Worm (Caenorhabditis elegans) whole organism, L1 larva: ENCODE results near the gene him-3.

Experiments used
- C04F5.9 ChIP-seq: sonication (generic microtip); optimal IDR thresholded peaks from 2 replicates; lab custom pipeline; 2016; ENCODE audit warnings: missing genetic modification characterization, missing compliant biosample characterization
- C16A3.4 ChIP-seq: fragments of 150-350 bp; optimal IDR thresholded peaks from 2 replicates; lab custom pipeline; 2014; ENCODE audit warnings: missing biosample characterization, missing genetic modification characterization
- aha-1 ChIP-seq: fragments of 150-350 bp; optimal IDR thresholded peaks from 2 replicates; lab custom pipeline; 2014; ENCODE audit warnings: missing biosample characterization, missing genetic modification characterization
- aly-2 ChIP-seq: fragments of 150-350 bp; optimal IDR thresholded peaks from 2 replicates; lab custom pipeline; 2014; ENCODE audit warnings: missing biosample characterization, missing genetic modification characterization
- blmp-1 ChIP-seq: fragments of 150-350 bp; optimal IDR thresholded peaks from 2 replicates; lab custom pipeline; 2014; ENCODE audit warnings: missing biosample characterization, missing genetic modification characterization
- ceh-8 ChIP-seq: fragments of 200-800 bp; sonication (Bioruptor generic); optimal IDR thresholded peaks from 2 replicates; lab custom pipeline; 2018; ENCODE audit warnings: mild to moderate bottlenecking, missing genetic modification characterization, moderate library complexity, missing compliant biosample characterization
- ceh-88 ChIP-seq: fragments of 200-800 bp; sonication (Bioruptor generic); IDR thresholded peaks from 2 replicates; pipeline ENCODE4 v1.3.6; 2022; ENCODE audit warnings: missing genetic modification characterization, missing compliant biosample characterization
- dpl-1 ChIP-seq, 3 experiments: fragments of 150-350 bp in 2 of 3; sonication (generic microtip) in 1 of 3; optimal IDR thresholded peaks; 2 replicates each; lab custom pipeline; 2014 to 2017; ENCODE audit warnings: missing biosample characterization in 3 of 3, missing genetic modification characterization in 3 of 3, missing genetic modification reagents in 3 of 3
- efl-1 ChIP-seq, 4 experiments: fragments of 150-350 bp; optimal IDR thresholded peaks in 3 of 4; peaks in 1 of 4; 1 replicate in 1 of 4; 2 replicates in 3 of 4; lab custom pipeline; 2014; ENCODE audit warnings: missing biosample characterization in 2 of 4, missing genetic modification characterization in 2 of 4, missing genetic modification reagents in 2 of 4
- egl-13 ChIP-seq: sonication (generic microtip); optimal IDR thresholded peaks from 2 replicates; lab custom pipeline; 2016; ENCODE audit warnings: missing genotype, missing genetic modification reagents, missing genetic modification characterization, missing compliant biosample characterization
- egl-27 ChIP-seq, 2 experiments: fragments of 150-350 bp in 1 of 2; sonication (generic microtip); optimal IDR thresholded peaks; 3 replicates each; lab custom pipeline; 2017 to 2018; ENCODE audit warnings: missing biosample characterization in 2 of 2, missing genetic modification characterization in 2 of 2, missing genetic modification reagents in 2 of 2
- elt-2 ChIP-seq: sonication (generic microtip); optimal IDR thresholded peaks from 2 replicates; lab custom pipeline; 2016; ENCODE audit warnings: missing genetic modification characterization, mild to moderate bottlenecking, inconsistent platforms, missing compliant biosample characterization, missing genetic modification reagents
- elt-3 ChIP-seq, 6 experiments: fragments of 150-350 bp in 1 of 6; sonication (generic microtip); optimal IDR thresholded peaks; 2 replicates each; lab custom pipeline; 2017 to 2018; ENCODE audit warnings: missing biosample characterization in 6 of 6, missing genetic modification characterization in 6 of 6, inconsistent platforms in 1 of 6
- ets-5 ChIP-seq: fragments of 200-800 bp; sonication (Bioruptor generic); IDR thresholded peaks from 2 replicates; pipeline ENCODE4 v1.3.6; 2022; ENCODE audit warnings: missing genetic modification characterization, missing compliant biosample characterization
- fkh-10 ChIP-seq: sonication (generic microtip); optimal IDR thresholded peaks from 2 replicates; lab custom pipeline; 2017; ENCODE audit warnings: missing biosample characterization, missing genetic modification reagents, missing genetic modification characterization
- grh-1 ChIP-seq: fragments of 200-800 bp; sonication (Bioruptor generic); IDR thresholded peaks from 2 replicates; pipeline ENCODE4 v1.3.6; 2022; ENCODE audit warnings: missing genetic modification reagents, missing genetic modification characterization, missing compliant biosample characterization
- hlh-4 ChIP-seq: sonication (generic microtip); optimal IDR thresholded peaks from 2 replicates; lab custom pipeline; 2016; ENCODE audit warnings: mild to moderate bottlenecking, missing genetic modification characterization, missing compliant biosample characterization
- hpl-2 ChIP-seq: fragments of 150-350 bp; optimal IDR thresholded peaks from 2 replicates; lab custom pipeline; 2014; ENCODE audit warnings: missing biosample characterization, missing genetic modification reagents, missing genetic modification characterization
- isw-1 ChIP-seq: fragments of 200-800 bp; sonication (Bioruptor generic); IDR thresholded peaks from 2 replicates; pipeline ENCODE4 v1.3.6; 2022; ENCODE audit warnings: missing genetic modification characterization, missing compliant biosample characterization
- jun-1 ChIP-seq: fragments of 150-350 bp; optimal IDR thresholded peaks from 2 replicates; lab custom pipeline; 2014; ENCODE audit warnings: missing biosample characterization, missing genetic modification reagents, missing genetic modification characterization
- lin-14 ChIP-seq: fragments of 200-800 bp; sonication (Bioruptor generic); optimal IDR thresholded peaks from 2 replicates; lab custom pipeline; 2018; ENCODE audit warnings: mild to moderate bottlenecking, missing genetic modification characterization, moderate library complexity, missing compliant biosample characterization
- lin-35 ChIP-seq, 2 experiments: fragments of 150-350 bp; optimal IDR thresholded peaks; 2 replicates each; lab custom pipeline; 2014; ENCODE audit warnings: missing biosample characterization in 2 of 2, missing genetic modification characterization in 2 of 2, missing genetic modification reagents in 2 of 2
- lin-39 ChIP-seq: fragments of 150-350 bp; optimal IDR thresholded peaks from 2 replicates; lab custom pipeline; 2014; ENCODE audit warnings: missing biosample characterization, missing genetic modification reagents, missing genetic modification characterization
- lir-3 ChIP-seq: sonication (generic microtip); optimal IDR thresholded peaks from 2 replicates; lab custom pipeline; 2016; ENCODE audit warnings: mild to moderate bottlenecking, missing genetic modification characterization, moderate library complexity, missing compliant biosample characterization; ENCODE audit not compliant: poor library complexity
- lsy-2 ChIP-seq, 2 experiments: fragments of 150-350 bp; optimal IDR thresholded peaks; 2 replicates each; lab custom pipeline; 2014; ENCODE audit warnings: missing biosample characterization in 2 of 2, missing genetic modification characterization in 2 of 2
- mab-9 ChIP-seq: fragments of 200-800 bp; sonication (Bioruptor generic); IDR thresholded peaks from 2 replicates; pipeline ENCODE4 v1.3.6; 2022; ENCODE audit warnings: missing genetic modification reagents, missing genetic modification characterization, missing compliant biosample characterization
- mdl-1 ChIP-seq, 2 experiments: fragments of 150-350 bp; optimal IDR thresholded peaks; 2 replicates each; lab custom pipeline; 2014 to 2017; ENCODE audit warnings: missing biosample characterization in 2 of 2, missing genetic modification characterization in 2 of 2, inconsistent platforms in 1 of 2
- mef-2 ChIP-seq: fragments of 150-350 bp; optimal IDR thresholded peaks from 2 replicates; lab custom pipeline; 2014; ENCODE audit warnings: missing biosample characterization, missing genetic modification characterization
- mep-1 ChIP-seq: fragments of 150-350 bp; optimal IDR thresholded peaks from 2 replicates; lab custom pipeline; 2014; ENCODE audit warnings: missing biosample characterization, missing genetic modification characterization
- nhr-12 ChIP-seq: sonication (generic microtip); optimal IDR thresholded peaks from 2 replicates; lab custom pipeline; 2017; ENCODE audit warnings: missing biosample characterization, missing genetic modification characterization
- nhr-19 ChIP-seq: fragments of 200-800 bp; sonication (Bioruptor generic); conservative IDR thresholded peaks from 2 replicates; pipeline ENCODE4 v1.3.6; 2022; ENCODE audit warnings: missing genetic modification characterization, missing compliant biosample characterization
- nhr-20 ChIP-seq: sonication (generic microtip); optimal IDR thresholded peaks from 2 replicates; lab custom pipeline; 2016; ENCODE audit warnings: mild to moderate bottlenecking, missing genetic modification characterization, missing compliant biosample characterization
- nhr-237 ChIP-seq: fragments of 150-350 bp; optimal IDR thresholded peaks from 2 replicates; lab custom pipeline; 2014; ENCODE audit warnings: missing biosample characterization, missing genetic modification characterization
- nhr-28 ChIP-seq: fragments of 150-350 bp; optimal IDR thresholded peaks from 2 replicates; lab custom pipeline; 2014; ENCODE audit warnings: missing biosample characterization, missing genetic modification characterization
- nhr-47 ChIP-seq: sonication (generic microtip); optimal IDR thresholded peaks from 2 replicates; lab custom pipeline; 2016; ENCODE audit warnings: mild to moderate bottlenecking, missing genetic modification characterization, moderate library complexity, missing compliant biosample characterization
- nhr-71 ChIP-seq: sonication (generic microtip); optimal IDR thresholded peaks from 2 replicates; lab custom pipeline; 2016; ENCODE audit warnings: mild to moderate bottlenecking, missing genetic modification characterization, moderate library complexity, missing compliant biosample characterization
- nhr-77 ChIP-seq: fragments of 150-350 bp; optimal IDR thresholded peaks from 2 replicates; lab custom pipeline; 2014; ENCODE audit warnings: missing biosample characterization, missing genetic modification characterization
- nhr-84 ChIP-seq: sonication (generic microtip); optimal IDR thresholded peaks from 2 replicates; lab custom pipeline; 2017; ENCODE audit warnings: missing biosample characterization, missing genetic modification characterization
- nhr-85 ChIP-seq: sonication (generic microtip); peaks from one replicate; lab custom pipeline; 2016; ENCODE audit warnings: missing genetic modification characterization, inconsistent platforms, missing compliant biosample characterization
- nhr-90 ChIP-seq: sonication (generic microtip); optimal IDR thresholded peaks from 2 replicates; lab custom pipeline; 2016; ENCODE audit warnings: mild to moderate bottlenecking, missing genetic modification characterization, missing compliant biosample characterization; ENCODE audit not compliant: poor library complexity
- pax-3 ChIP-seq: fragments of 200-800 bp; sonication (Bioruptor generic); optimal IDR thresholded peaks from 2 replicates; lab custom pipeline; 2018; ENCODE audit warnings: mild to moderate bottlenecking, missing genetic modification characterization, moderate library complexity, missing compliant biosample characterization
- snpc-4 ChIP-seq: fragments of 150-350 bp; optimal IDR thresholded peaks from 2 replicates; lab custom pipeline; 2014; ENCODE audit warnings: missing biosample characterization, missing genetic modification characterization
- snu-23 ChIP-seq: sonication (generic microtip); optimal IDR thresholded peaks from 2 replicates; lab custom pipeline; 2016; ENCODE audit warnings: missing genetic modification characterization, missing compliant biosample characterization
- tbx-2 ChIP-seq: sonication (generic microtip); optimal IDR thresholded peaks from 2 replicates; lab custom pipeline; 2016; ENCODE audit warnings: missing genetic modification characterization, missing compliant biosample characterization
- unc-130 ChIP-seq: fragments of 150-350 bp; optimal IDR thresholded peaks from 2 replicates; lab custom pipeline; 2017; ENCODE audit warnings: missing biosample characterization, missing genetic modification characterization, inconsistent platforms
- unc-62 ChIP-seq: fragments of 150-350 bp; optimal IDR thresholded peaks from 2 replicates; lab custom pipeline; 2014; ENCODE audit warnings: missing biosample characterization, missing genetic modification reagents, missing genetic modification characterization
- unc-86 ChIP-seq: sonication (generic microtip); optimal IDR thresholded peaks from 2 replicates; lab custom pipeline; 2016; ENCODE audit warnings: missing genetic modification characterization, missing compliant biosample characterization
- unc-98 ChIP-seq: fragments of 200-800 bp; sonication (Bioruptor generic); IDR thresholded peaks from 2 replicates; pipeline ENCODE4 v1.3.6; 2022; ENCODE audit warnings: missing genetic modification characterization, missing compliant biosample characterization
- vab-15 ChIP-seq: sonication (generic microtip); optimal IDR thresholded peaks from 2 replicates; lab custom pipeline; 2017; ENCODE audit warnings: missing genotype, mild to moderate bottlenecking, missing genetic modification characterization, missing compliant biosample characterization
- zip-4 ChIP-seq: fragments of 200-800 bp; sonication (Bioruptor generic); optimal IDR thresholded peaks from 2 replicates; lab custom pipeline; 2018; ENCODE audit warnings: mild to moderate bottlenecking, missing genetic modification characterization, moderate library complexity, missing compliant biosample characterization

him-3 gene

ce11 chrIV:7018623-7019022 is 41.3 kb downstream of the him-3 start:
- TF ChIP-seq lin-14 (GFP tag; lab: Kevin White, UChicago) (peak; percentile 36), fkh-10 (GFP tag; lab: Kevin White, UChicago) (peak; percentile 94), snu-23 (GFP tag; lab: Kevin White, UChicago) (no peak), blmp-1 (no peak)

- peak in 2 of 6 experiments; percentile 37 to 83 for TF ChIP-seq elt-3 (tag; optimal IDR thresholded peaks at IDR 0.05; lab: Kevin White, UChicago)
- peak; percentile 43 for TF ChIP-seq unc-130 (tag; lab: Kevin White, UChicago)
- peak; percentile 66 for TF ChIP-seq nhr-71 (tag; lab: Kevin White, UChicago)
- peak in 1 of 2 experiments; percentile 41 for TF ChIP-seq mdl-1 (tag; optimal IDR thresholded peaks at IDR 0.05; lab: Kevin White, UChicago)
- peak; percentile 60 for TF ChIP-seq lin-14 (GFP tag; lab: Kevin White, UChicago)
- peak; percentile 17 for TF ChIP-seq mep-1
- TF ChIP-seq snu-23 (GFP tag; lab: Kevin White, UChicago), result peak; percentile 47
- TF ChIP-seq unc-86 (tag; lab: Kevin White, UChicago), result no peak
- no peak for TF ChIP-seq hpl-2 (GFP tag; lab: Kevin White, UChicago)
- TF ChIP-seq unc-62 (GFP tag; lab: Kevin White, UChicago), result no peak
- TF ChIP-seq efl-1 (optimal IDR thresholded peaks at IDR 0.05; lab: Kevin White, UChicago), result no peak
- TF ChIP-seq efl-1 (GFP tag; optimal IDR thresholded peaks at IDR 0.05 in 1 of 2; lab: Kevin White, UChicago), result peak in 1 of 2 experiments; percentile 65
- no peak for TF ChIP-seq jun-1 (tag; lab: Kevin White, UChicago)
- no peak for TF ChIP-seq nhr-84
- no peak for TF ChIP-seq aha-1 (tag; lab: Kevin White, UChicago)
- TF ChIP-seq dpl-1 (GFP tag; optimal IDR thresholded peaks at IDR 0.05; lab: Kevin White, UChicago), result peak in 1 of 3 experiments; percentile 28
- no peak for TF ChIP-seq ets-5 (GFP tag; lab: Robert Waterston, UW)
- no peak for TF ChIP-seq grh-1 (GFP tag; lab: Robert Waterston, UW)
- TF ChIP-seq elt-2 (tag; lab: Kevin White, UChicago), result peak; percentile 80
- no peak for TF ChIP-seq unc-98
- TF ChIP-seq nhr-237 (tag; lab: Kevin White, UChicago), result no peak
- TF ChIP-seq mef-2 (tag; lab: Kevin White, UChicago), result no peak
- TF ChIP-seq ceh-8, result no peak
- no peak for TF ChIP-seq C04F5.9 (tag; lab: Kevin White, UChicago)
- TF ChIP-seq nhr-20, result peak; percentile 59
- TF ChIP-seq nhr-28 (tag; lab: Kevin White, UChicago), result no peak
- TF ChIP-seq isw-1 (GFP tag; lab: Robert Waterston, UW), result no peak
- peak; percentile 65 for TF ChIP-seq blmp-1
- TF ChIP-seq vab-15 (tag; lab: Kevin White, UChicago), result no peak
- TF ChIP-seq fkh-10 (GFP tag; lab: Kevin White, UChicago), result no peak
- TF ChIP-seq nhr-19 (GFP tag; lab: Robert Waterston, UW), result peak; percentile 22; the same call in 1 of the 2 replicates
- no peak for TF ChIP-seq aly-2 (tag; lab: Kevin White, UChicago)
- TF ChIP-seq nhr-90, result peak; percentile 28
- TF ChIP-seq lin-39 (tag; lab: Kevin White, UChicago), result no peak
- TF ChIP-seq hlh-4, result no peak
- no peak for TF ChIP-seq tbx-2
- TF ChIP-seq lir-3 (tag; lab: Kevin White, UChicago), result no peak
- TF ChIP-seq pax-3 (tag; lab: Kevin White, UChicago), result no peak
- peak in 1 of 2 experiments; percentile 58 for TF ChIP-seq lin-35 (GFP tag; optimal IDR thresholded peaks at IDR 0.05; lab: Kevin White, UChicago)
- no peak for TF ChIP-seq egl-13 (tag; lab: Kevin White, UChicago)
- TF ChIP-seq nhr-85, result peak; percentile 86
- TF ChIP-seq ceh-88 (GFP tag; lab: Robert Waterston, UW), result no peak
- peak; percentile 24 for TF ChIP-seq C16A3.4
- TF ChIP-seq lsy-2 (tag; optimal IDR thresholded peaks at IDR 0.05; lab: Kevin White, UChicago), result peak in 1 of 2 experiments; percentile 37
- TF ChIP-seq nhr-77 (tag; lab: Kevin White, UChicago), result no peak
- TF ChIP-seq mab-9, result no peak
- TF ChIP-seq snpc-4, result no peak
- no peak for TF ChIP-seq egl-27 (tag; optimal IDR thresholded peaks at IDR 0.05; lab: Kevin White, UChicago)
- no peak for TF ChIP-seq nhr-12 (tag; lab: Kevin White, UChicago)
- TF ChIP-seq zip-4 (GFP tag; lab: Kevin White, UChicago), result no peak
- no peak for TF ChIP-seq nhr-47
Observed at ce11 chrIV:7020630-7021029, 43.3 kb downstream of the him-3 start.
